Fruit fly (Drosophila melanogaster) Kc167 (cell line): ENCODE results near the gene CG13999.

ENCODE experiments used
- Myc ChIP-seq: fragments of >200 bp; optimal IDR thresholded peaks from 2 replicates; lab custom pipeline; 2017; ENCODE audit warnings: missing external identifiers
- Sin3A ChIP-seq: fragments of >200 bp; optimal IDR thresholded peaks from 2 replicates; lab custom pipeline; 2018; ENCODE audit warnings: missing external identifiers
- h ChIP-seq: fragments of >200 bp; optimal IDR thresholded peaks from 3 replicates; lab custom pipeline; 2018; ENCODE audit warnings: missing external identifiers
- insv ChIP-seq: fragments of >200 bp; optimal IDR thresholded peaks from 3 replicates; lab custom pipeline; 2018; ENCODE audit warnings: missing external identifiers
- psq ChIP-seq: fragments of >200 bp; optimal IDR thresholded peaks from 2 replicates; lab custom pipeline; 2017; ENCODE audit warnings: missing external identifiers

- no peak for TF ChIP-seq psq
- TF ChIP-seq Myc = no peak
- no peak for TF ChIP-seq h (lab: Kevin White, UChicago)
- no peak for TF ChIP-seq Sin3A (lab: Kevin White, UChicago)
- TF ChIP-seq insv (lab: Kevin White, UChicago) = no peak
Measured at dm6 chr2L:5979055-5979399, 22.8 kb upstream of the CG13999 start.
